Worm (Caenorhabditis elegans) whole organism, young adult: ENCODE data around the gene cut-4.

ENCODE experiments used
- B0035.1 ChIP-seq: sonication (generic microtip); optimal IDR thresholded peaks from 2 replicates; lab custom pipeline; 2016; ENCODE audit warnings: missing genetic modification characterization, mild to moderate bottlenecking, missing compliant biosample characterization, missing genotype, missing genetic modification reagents
- B0261.1 ChIP-seq: sonication (generic microtip); optimal IDR thresholded peaks from 2 replicates; lab custom pipeline; 2016; ENCODE audit warnings: mild to moderate bottlenecking, missing genetic modification characterization, moderate library complexity, missing compliant biosample characterization
- B0336.3 ChIP-seq: fragments of 200-800 bp; sonication (Bioruptor generic); IDR thresholded peaks from 2 replicates; pipeline ENCODE4 v1.3.6; 2022; ENCODE audit warnings: missing genetic modification characterization, missing compliant biosample characterization
- F22D6.2 ChIP-seq: sonication (generic microtip); optimal IDR thresholded peaks from 2 replicates; lab custom pipeline; 2016; ENCODE audit warnings: mild to moderate bottlenecking, missing genetic modification characterization, missing compliant biosample characterization
- F23B12.7 ChIP-seq: sonication (generic microtip); optimal IDR thresholded peaks from 2 replicates; lab custom pipeline; 2017; ENCODE audit warnings: missing genetic modification characterization, mild to moderate bottlenecking, missing compliant biosample characterization, antibody characterized with exemption, moderate library complexity; ENCODE audit not compliant: insufficient read depth
- F33H1.4 ChIP-seq: fragments of 200-800 bp; sonication (Bioruptor generic); IDR thresholded peaks from 2 replicates; pipeline ENCODE4 v1.3.6; 2022; ENCODE audit warnings: missing genetic modification reagents, missing genetic modification characterization, missing compliant biosample characterization
- F52B5.7 ChIP-seq: sonication (generic microtip); optimal IDR thresholded peaks from 2 replicates; lab custom pipeline; 2016; ENCODE audit warnings: mild to moderate bottlenecking, missing genetic modification characterization, missing compliant biosample characterization
- K12H6.12 ChIP-seq: fragments of 200-800 bp; sonication (Bioruptor generic); optimal IDR thresholded peaks from 2 replicates; lab custom pipeline; 2018; ENCODE audit warnings: mild to moderate bottlenecking, missing genetic modification characterization, missing compliant biosample characterization
- Y53G8AR.9 ChIP-seq: fragments of 200-800 bp; sonication (Bioruptor generic); conservative IDR thresholded peaks from 2 replicates; pipeline ENCODE4 v1.3.6; 2022; ENCODE audit warnings: missing genetic modification reagents, missing genetic modification characterization, missing compliant biosample characterization
- Y67H2A.10 ChIP-seq: fragments of 200-800 bp; sonication (Bioruptor generic); conservative IDR thresholded peaks from 2 replicates; pipeline ENCODE4 v1.3.6; 2022; ENCODE audit warnings: missing genetic modification reagents, missing genetic modification characterization, missing compliant biosample characterization
- Y95B8A.8 ChIP-seq: fragments of 200-800 bp; sonication (Bioruptor generic); IDR thresholded peaks from 2 replicates; pipeline ENCODE4 v1.3.6; 2022; ENCODE audit warnings: missing genetic modification reagents, missing genetic modification characterization, missing compliant biosample characterization
- aptf-2 ChIP-seq: fragments of 200-800 bp; sonication (Bioruptor generic); conservative IDR thresholded peaks from 2 replicates; pipeline ENCODE4 v1.3.6; 2022; ENCODE audit warnings: missing genetic modification reagents, missing genetic modification characterization, missing compliant biosample characterization
- attf-5 ChIP-seq: fragments of 200-800 bp; sonication (Bioruptor generic); optimal IDR thresholded peaks from 2 replicates; lab custom pipeline; 2018; ENCODE audit warnings: mild to moderate bottlenecking, missing genetic modification characterization, missing compliant biosample characterization
- bed-1 ChIP-seq: fragments of 200-800 bp; sonication (Bioruptor generic); IDR thresholded peaks from 2 replicates; pipeline ENCODE4 v1.3.6; 2022; ENCODE audit warnings: missing genetic modification reagents, missing genetic modification characterization, missing compliant biosample characterization
- bed-2 ChIP-seq: fragments of 200-800 bp; sonication (Bioruptor generic); IDR thresholded peaks from 2 replicates; pipeline ENCODE4 v1.3.6; 2022; ENCODE audit warnings: missing genetic modification reagents, missing genetic modification characterization, missing compliant biosample characterization
- cebp-1 ChIP-seq, 2 experiments: fragments of 200-800 bp in 1 of 2; sonication (Bioruptor generic) in 1 of 2; sonication (generic microtip) in 1 of 2; IDR thresholded peaks in 1 of 2; optimal IDR thresholded peaks in 1 of 2; 2 replicates each; pipeline versions ENCODE4 v1.3.6 to Lab custom; 2017 to 2022; ENCODE audit warnings: missing compliant biosample characterization in 2 of 2, missing genetic modification characterization in 2 of 2, mild to moderate bottlenecking in 1 of 2, missing genetic modification reagents in 1 of 2, moderate library complexity in 1 of 2
- ceh-27 ChIP-seq: fragments of 200-800 bp; sonication (Bioruptor generic); optimal IDR thresholded peaks from 2 replicates; lab custom pipeline; 2018; ENCODE audit warnings: mild to moderate bottlenecking, missing genetic modification characterization, moderate library complexity, missing compliant biosample characterization
- ceh-91 ChIP-seq: fragments of 200-800 bp; sonication (Bioruptor generic); IDR thresholded peaks from 2 replicates; pipeline ENCODE4 v1.3.6; 2022; ENCODE audit warnings: missing genetic modification reagents, missing genetic modification characterization, missing compliant biosample characterization
- dox-1 ChIP-seq: fragments of 200-800 bp; sonication (Bioruptor generic); IDR thresholded peaks from 2 replicates; pipeline ENCODE4 v1.3.6; 2022; ENCODE audit warnings: missing genetic modification reagents, missing genetic modification characterization, missing compliant biosample characterization
- efl-1 ChIP-seq: fragments of 150-350 bp; optimal IDR thresholded peaks from 2 replicates; lab custom pipeline; 2014; ENCODE audit warnings: missing biosample characterization, missing genetic modification reagents, missing genetic modification characterization
- egrh-3 ChIP-seq: fragments of 200-800 bp; sonication (Bioruptor generic); IDR thresholded peaks from 2 replicates; pipeline ENCODE4 v1.3.6; 2022; ENCODE audit warnings: missing genetic modification reagents, missing genetic modification characterization, missing compliant biosample characterization
- ets-4 ChIP-seq: fragments of 200-800 bp; sonication (Bioruptor generic); optimal IDR thresholded peaks from 2 replicates; lab custom pipeline; 2018; ENCODE audit warnings: mild to moderate bottlenecking, missing genetic modification characterization, missing compliant biosample characterization
- gei-17 ChIP-seq: fragments of 200-800 bp; sonication (Bioruptor generic); optimal IDR thresholded peaks from 2 replicates; lab custom pipeline; 2018; ENCODE audit warnings: mild to moderate bottlenecking, missing genetic modification characterization, missing compliant biosample characterization
- hmg-20 ChIP-seq: fragments of 200-800 bp; sonication (Bioruptor generic); IDR thresholded peaks from 2 replicates; pipeline ENCODE4 v1.3.6; 2022; ENCODE audit warnings: missing genetic modification reagents, missing genetic modification characterization, missing compliant biosample characterization
- hrde-1 ChIP-seq: sonication (generic microtip); optimal IDR thresholded peaks from 2 replicates; lab custom pipeline; 2016; ENCODE audit warnings: missing genetic modification characterization, mild to moderate bottlenecking, missing compliant biosample characterization, moderate library complexity, missing genotype, missing genetic modification reagents, borderline replicate concordance
- let-607 ChIP-seq, 2 experiments: fragments of 200-800 bp in 1 of 2; sonication (Bioruptor generic) in 1 of 2; sonication (generic microtip) in 1 of 2; optimal IDR thresholded peaks; 2 replicates each; lab custom pipeline; 2016 to 2018; ENCODE audit warnings: mild to moderate bottlenecking in 2 of 2, missing compliant biosample characterization in 2 of 2, missing genetic modification characterization in 2 of 2, moderate library complexity in 2 of 2, missing genotype in 1 of 2
- lin-26 ChIP-seq: fragments of 200-800 bp; sonication (Bioruptor generic); IDR thresholded peaks from 2 replicates; pipeline ENCODE4 v1.3.6; 2022; ENCODE audit warnings: missing genetic modification reagents, missing genetic modification characterization, missing compliant biosample characterization
- lir-1 ChIP-seq: fragments of 200-800 bp; sonication (Bioruptor generic); conservative IDR thresholded peaks from 2 replicates; pipeline ENCODE4 v1.3.6; 2022; ENCODE audit warnings: missing genetic modification reagents, missing genetic modification characterization, missing compliant biosample characterization
- mcd-1 ChIP-seq: fragments of 200-800 bp; sonication (Bioruptor generic); IDR thresholded peaks from 2 replicates; pipeline ENCODE4 v1.3.6; 2022; ENCODE audit warnings: missing genetic modification reagents, missing genetic modification characterization, missing compliant biosample characterization
- mel-28 ChIP-seq: sonication (generic microtip); optimal IDR thresholded peaks from 2 replicates; lab custom pipeline; 2016; ENCODE audit warnings: borderline replicate concordance, mild to moderate bottlenecking, missing genetic modification characterization, missing compliant biosample characterization
- nfyb-1 ChIP-seq: fragments of 200-800 bp; sonication (Bioruptor generic); IDR thresholded peaks from 2 replicates; pipeline ENCODE4 v1.3.6; 2022; ENCODE audit warnings: missing genetic modification reagents, missing genetic modification characterization, missing compliant biosample characterization
- nhr-27 ChIP-seq: fragments of 200-800 bp; sonication (Bioruptor generic); optimal IDR thresholded peaks from 2 replicates; lab custom pipeline; 2018; ENCODE audit warnings: mild to moderate bottlenecking, missing genetic modification characterization, moderate library complexity, missing compliant biosample characterization
- nhr-80 ChIP-seq: sonication (generic microtip); optimal IDR thresholded peaks from 2 replicates; lab custom pipeline; 2016; ENCODE audit warnings: missing genetic modification characterization, missing compliant biosample characterization
- rec-8 ChIP-seq, 2 experiments: sonication (generic microtip); optimal IDR thresholded peaks; 2 replicates each; lab custom pipeline; 2016; ENCODE audit warnings: mild to moderate bottlenecking in 2 of 2, missing genetic modification characterization in 2 of 2, missing genetic modification reagents in 2 of 2, missing genotype in 2 of 2, missing biosample characterization in 1 of 2, missing compliant biosample characterization in 1 of 2, moderate library complexity in 1 of 2
- rpc-1 ChIP-seq, 2 experiments: fragments of 150-350 bp in 1 of 2; sonication (generic microtip) in 1 of 2; optimal IDR thresholded peaks; 2 replicates each; lab custom pipeline; 2014 to 2018; ENCODE audit warnings: missing biosample characterization in 1 of 2, missing genetic modification characterization in 1 of 2, missing genetic modification reagents in 1 of 2, missing genotype in 1 of 2
- sdz-38 ChIP-seq: sonication (generic microtip); optimal IDR thresholded peaks from 2 replicates; lab custom pipeline; 2016; ENCODE audit warnings: missing genotype, missing genetic modification characterization, missing compliant biosample characterization
- snpc-1.3 ChIP-seq: sonication (generic microtip); optimal IDR thresholded peaks from 2 replicates; lab custom pipeline; 2017; ENCODE audit warnings: missing genetic modification characterization, mild to moderate bottlenecking, missing compliant biosample characterization, antibody characterized with exemption, moderate library complexity, missing genotype, missing genetic modification reagents; ENCODE audit not compliant: insufficient read depth
- sptf-2 ChIP-seq: fragments of 200-800 bp; sonication (Bioruptor generic); optimal IDR thresholded peaks from 2 replicates; lab custom pipeline; 2018; ENCODE audit warnings: mild to moderate bottlenecking, missing genetic modification characterization, missing compliant biosample characterization
- tbp1 ChIP-seq: fragments of 200-800 bp; sonication (Bioruptor generic); optimal IDR thresholded peaks from 2 replicates; lab custom pipeline; 2018; ENCODE audit warnings: mild to moderate bottlenecking, missing genetic modification characterization, missing compliant biosample characterization
- zfh-2 ChIP-seq: fragments of 200-800 bp; sonication (Bioruptor generic); conservative IDR thresholded peaks from 2 replicates; pipeline ENCODE4 v1.3.6; 2022; ENCODE audit warnings: missing genetic modification reagents, missing genetic modification characterization, missing compliant biosample characterization
- ztf-25 ChIP-seq: fragments of 200-800 bp; sonication (Bioruptor generic); IDR thresholded peaks from 2 replicates; pipeline ENCODE4 v1.3.6; 2022; ENCODE audit warnings: missing genetic modification reagents, missing genetic modification characterization, missing compliant biosample characterization
- ztf-28 ChIP-seq: fragments of 200-800 bp; sonication (Bioruptor generic); IDR thresholded peaks from 2 replicates; pipeline ENCODE4 v1.3.6; 2022; ENCODE audit warnings: missing genetic modification reagents, missing genetic modification characterization, missing compliant biosample characterization

Gene cut-4

DNA sequence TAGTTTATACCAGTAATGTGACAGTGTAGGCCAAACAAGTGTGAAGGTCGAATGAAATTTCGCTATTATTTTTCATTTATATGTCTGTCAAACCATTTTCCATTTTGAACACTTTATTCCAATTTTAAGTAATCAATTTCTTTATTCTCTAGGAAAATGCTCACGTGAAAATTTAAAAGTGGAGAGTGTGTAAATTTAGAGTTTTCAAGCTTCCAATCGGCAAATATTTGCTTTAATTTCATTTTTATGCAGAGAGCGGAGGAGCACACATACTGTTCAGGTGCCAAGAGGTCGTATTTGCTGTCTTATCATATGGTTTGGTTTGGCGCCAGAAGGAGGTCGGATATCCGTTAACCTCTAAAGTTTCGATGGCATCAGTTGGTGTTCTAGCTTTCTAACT is 10.9 kb downstream of the cut-4 start:
- TF ChIP-seq Y95B8A.8 (GFP tag; lab: Robert Waterston, UW) (no peak), cebp-1 (GFP tag; IDR thresholded peaks at IDR 0.05; lab: Robert Waterston, UW) (no peak), cebp-1 (tag; optimal IDR thresholded peaks at IDR 0.05; lab: Kevin White, UChicago) (no peak), ets-4 (GFP tag; lab: Kevin White, UChicago) (no peak), Y53G8AR.9 (0 out of 2 replicates have a peak, but pooled peaks have one; percentile 9)
- TF ChIP-seq, all 124 proteins: peak for 1

- TF ChIP-seq sdz-38 (tag; lab: Kevin White, UChicago): no peak
- peak; percentile 45 for TF ChIP-seq attf-5 (GFP tag; lab: Kevin White, UChicago)
- no peak for TF ChIP-seq hmg-20 (GFP tag; lab: Robert Waterston, UW)
- no peak for TF ChIP-seq hrde-1 (tag; lab: Kevin White, UChicago)
- TF ChIP-seq ztf-28 (GFP tag; lab: Robert Waterston, UW): no peak
- no peak for TF ChIP-seq sptf-2 (GFP tag; lab: Kevin White, UChicago)
- no peak for TF ChIP-seq bed-2 (GFP tag; lab: Robert Waterston, UW)
- no peak for TF ChIP-seq efl-1 (GFP tag; lab: Kevin White, UChicago)
- no peak for TF ChIP-seq egrh-3 (GFP tag; lab: Robert Waterston, UW)
- TF ChIP-seq Y67H2A.10 (GFP tag; lab: Robert Waterston, UW): no peak
- peak; percentile 23 for TF ChIP-seq ets-4 (GFP tag; lab: Kevin White, UChicago)
- TF ChIP-seq F22D6.2 (tag; lab: Kevin White, UChicago): no peak
- peak in 1 of 2 experiments; percentile 35 for TF ChIP-seq let-607 (tag; optimal IDR thresholded peaks at IDR 0.05; lab: Kevin White, UChicago)
- TF ChIP-seq F52B5.7 (tag; lab: Kevin White, UChicago): no peak
- 0 out of 2 replicates have a peak, but pooled peaks have one; percentile 55 for TF ChIP-seq Y53G8AR.9
- no peak for TF ChIP-seq ceh-27 (GFP tag; lab: Kevin White, UChicago)
- TF ChIP-seq gei-17 (GFP tag; lab: Kevin White, UChicago): no peak
- no peak for TF ChIP-seq ztf-25 (GFP tag; lab: Robert Waterston, UW)
- TF ChIP-seq nhr-80 (tag; lab: Kevin White, UChicago): peak; percentile 90
- no peak for TF ChIP-seq rpc-1 (optimal IDR thresholded peaks at IDR 0.05; lab: Kevin White, UChicago)
- TF ChIP-seq rpc-1 (tag; optimal IDR thresholded peaks at IDR 0.05; lab: Kevin White, UChicago): no peak
- TF ChIP-seq mcd-1 (GFP tag; lab: Robert Waterston, UW): peak; percentile 15; the same call in 1 of the 2 replicates
- no peak for TF ChIP-seq zfh-2 (GFP tag; lab: Robert Waterston, UW)
- no peak for TF ChIP-seq snpc-1.3 (tag; lab: Kevin White, UChicago)
- TF ChIP-seq nfyb-1 (GFP tag; lab: Robert Waterston, UW): no peak
- no peak for TF ChIP-seq aptf-2 (GFP tag; lab: Robert Waterston, UW)
- no peak for TF ChIP-seq rec-8 (tag; optimal IDR thresholded peaks at IDR 0.05; lab: Kevin White, UChicago)
- peak; percentile 7 for TF ChIP-seq K12H6.12
- TF ChIP-seq ceh-91 (GFP tag; lab: Robert Waterston, UW): no peak
- no peak for TF ChIP-seq bed-1 (GFP tag; lab: Robert Waterston, UW)
- peak; percentile 24; the same call in 1 of the 2 replicates for TF ChIP-seq dox-1 (GFP tag; lab: Robert Waterston, UW)
- TF ChIP-seq mel-28 (tag; lab: Kevin White, UChicago): no peak
- no peak for TF ChIP-seq B0336.3
- no peak for TF ChIP-seq lin-26
- no peak for TF ChIP-seq nhr-27 (tag; lab: Kevin White, UChicago)
- TF ChIP-seq B0261.1: no peak
- no peak for TF ChIP-seq F23B12.7 (tag; lab: Kevin White, UChicago)
- TF ChIP-seq B0035.1 (tag; lab: Kevin White, UChicago): no peak
- TF ChIP-seq lir-1 (GFP tag; lab: Robert Waterston, UW): no peak
- TF ChIP-seq F33H1.4 (GFP tag; lab: Robert Waterston, UW): no peak
- peak; percentile 29 for TF ChIP-seq tbp1 (GFP tag; lab: Kevin White, UChicago)
Observed at ce11 chrII:10447348-10448316, 11.7 kb downstream of the cut-4 start, which contains the start of gene ZK673.2. Gene ZK673.2 (plus strand): TSS chrII:10448266.
